Worm (Caenorhabditis elegans) whole organism, young adult: ENCODE data around the gene dsb-3.

Experiments used
- Y67H2A.10 ChIP-seq: fragments of 200-800 bp; sonication (Bioruptor generic); conservative IDR thresholded peaks from 2 replicates; pipeline ENCODE4 v1.3.6; 2022; ENCODE audit warnings: missing genetic modification reagents, missing genetic modification characterization, missing compliant biosample characterization
- him-1 ChIP-seq: sonication (generic microtip); optimal IDR thresholded peaks from 2 replicates; lab custom pipeline; 2016; ENCODE audit warnings: missing genotype, missing genetic modification reagents, missing genetic modification characterization, missing compliant biosample characterization

ce11 chrIV:7770162-7770561, 10.7 kb upstream of the dsb-3 start, which contains the start of gene rdl-1:
- no peak for TF ChIP-seq him-1
- no peak for TF ChIP-seq Y67H2A.10 (GFP tag; lab: Robert Waterston, UW)
